Worm (Caenorhabditis elegans): ENCODE measurements around the gene clec-262.

Gene clec-262

ce11 chrV:20269661-20270137 lies 41.9 kb upstream of the clec-262 start, which contains the start of the genes prmt-1 and cdkr-3 (continued):
- no peak for TF ChIP-seq C04F5.9 (tag; optimal IDR thresholded peaks at IDR 0.05)
- TF ChIP-seq lin-39 (tag; optimal IDR thresholded peaks at IDR 0.05): no peak
- TF ChIP-seq unc-62 (GFP tag; optimal IDR thresholded peaks at IDR 0.05): no peak
- TF ChIP-seq fos-1 (tag; optimal IDR thresholded peaks at IDR 0.05): no peak
- peak; percentile 35 for TF ChIP-seq unc-130 (tag; optimal IDR thresholded peaks at IDR 0.05)
- TF ChIP-seq ztf-4 (tag; optimal IDR thresholded peaks at IDR 0.05): no peak
- TF ChIP-seq F16B12.6 (tag; optimal IDR thresholded peaks at IDR 0.05): peak; percentile 32
- no peak for TF ChIP-seq ceh-8 (GFP tag; optimal IDR thresholded peaks at IDR 0.05)
- TF ChIP-seq ztf-11 (tag; optimal IDR thresholded peaks at IDR 0.05): no peak
- peak; percentile 30 for TF ChIP-seq swsn-7 (tag; optimal IDR thresholded peaks at IDR 0.05)
- TF ChIP-seq fkh-4 (tag; optimal IDR thresholded peaks at IDR 0.05; ENCODE audit: borderline replicate concordance): no peak
- TF ChIP-seq nhr-12 (tag; optimal IDR thresholded peaks at IDR 0.05): no peak
- TF ChIP-seq zag-1 (tag; optimal IDR thresholded peaks at IDR 0.05): no peak
- no peak for TF ChIP-seq sptf-1 (tag; optimal IDR thresholded peaks at IDR 0.05)
- TF ChIP-seq ceh-82 (tag; optimal IDR thresholded peaks at IDR 0.05): peak; percentile 13 to 59 (median 52)
- TF ChIP-seq pax-3 (tag; optimal IDR thresholded peaks at IDR 0.05): no peak
- TF ChIP-seq nhr-90 (tag; optimal IDR thresholded peaks at IDR 0.05; ENCODE audit: poor library complexity): no peak
- no peak for TF ChIP-seq pqm-1 (tag; optimal IDR thresholded peaks at IDR 0.05)
- no peak for TF ChIP-seq nhr-76 (tag; optimal IDR thresholded peaks at IDR 0.05)
- peak; percentile 84 for TF ChIP-seq xbp-1 (tag; optimal IDR thresholded peaks at IDR 0.05)
- TF ChIP-seq snpc-4 (tag; optimal IDR thresholded peaks at IDR 0.05): peak; percentile 4
- TF ChIP-seq nhr-20 (tag; optimal IDR thresholded peaks at IDR 0.05): no peak
- TF ChIP-seq vab-15 (tag; optimal IDR thresholded peaks at IDR 0.05): no peak
- TF ChIP-seq unc-30 (tag; optimal IDR thresholded peaks at IDR 0.05): no peak
- TF ChIP-seq isw-1 (GFP tag; IDR thresholded peaks at IDR 0.05): peak; percentile 10; the same call in 1 of the 2 replicates
- no peak for TF ChIP-seq lir-3 (tag; optimal IDR thresholded peaks at IDR 0.05; ENCODE audit: poor library complexity)
- no peak for TF ChIP-seq ets-5 (GFP tag; IDR thresholded peaks at IDR 0.05)
- TF ChIP-seq hpl-2 (GFP tag; optimal IDR thresholded peaks at IDR 0.05): no peak
- TF ChIP-seq ces-1 (GFP tag; optimal IDR thresholded peaks at IDR 0.05): no peak
- TF ChIP-seq egl-27 (tag; optimal IDR thresholded peaks at IDR 0.05): no peak
- TF ChIP-seq lin-14 (GFP tag; optimal IDR thresholded peaks at IDR 0.05): no peak
- no peak for TF ChIP-seq ceh-88 (GFP tag; IDR thresholded peaks at IDR 0.05)
- no peak for TF ChIP-seq mdl-1 (tag; optimal IDR thresholded peaks at IDR 0.05)
- TF ChIP-seq snu-23 (GFP tag; optimal IDR thresholded peaks at IDR 0.05): peak; percentile 60
- TF ChIP-seq C16A3.4 (tag; optimal IDR thresholded peaks at IDR 0.05): peak; percentile 45
- TF ChIP-seq lsy-2 (tag; optimal IDR thresholded peaks at IDR 0.05): peak; percentile 42 to 82
- no peak for TF ChIP-seq sup-37 (GFP tag; optimal IDR thresholded peaks at IDR 0.05)
- TF ChIP-seq ama-1 (optimal IDR thresholded peaks at IDR 0.05): no peak
- TF ChIP-seq aly-2 (tag; optimal IDR thresholded peaks at IDR 0.05): no peak
- no peak for TF ChIP-seq aha-1 (tag; optimal IDR thresholded peaks at IDR 0.05)
- no peak for TF ChIP-seq ceh-63 (GFP tag; optimal IDR thresholded peaks at IDR 0.05)
- TF ChIP-seq blmp-1 (tag; optimal IDR thresholded peaks at IDR 0.05): peak; percentile 80
- no peak for TF ChIP-seq mef-2 (tag; optimal IDR thresholded peaks at IDR 0.05)
- no peak for TF ChIP-seq nhr-19 (GFP tag; conservative IDR thresholded peaks at IDR 0.05)

ce11 chrV:20276923-20277322 lies 34.7 kb upstream of the clec-262 start:
- no peak for TF ChIP-seq egl-13 (tag; optimal IDR thresholded peaks at IDR 0.05)
- TF ChIP-seq nhr-19 (GFP tag; conservative IDR thresholded peaks at IDR 0.05): no peak
- TF ChIP-seq aha-1 (tag; optimal IDR thresholded peaks at IDR 0.05): no peak
- no peak for TF ChIP-seq hlh-4 (tag; optimal IDR thresholded peaks at IDR 0.05)
- TF ChIP-seq zip-4 (GFP tag; optimal IDR thresholded peaks at IDR 0.05): no peak
- TF ChIP-seq ceh-8 (GFP tag; optimal IDR thresholded peaks at IDR 0.05): no peak
- TF ChIP-seq lir-3 (tag; optimal IDR thresholded peaks at IDR 0.05; ENCODE audit: poor library complexity): no peak
- no peak for TF ChIP-seq lin-39 (tag; optimal IDR thresholded peaks at IDR 0.05)
- no peak for TF ChIP-seq fkh-10 (GFP tag; optimal IDR thresholded peaks at IDR 0.05)
- no peak for TF ChIP-seq C04F5.9 (tag; optimal IDR thresholded peaks at IDR 0.05)
- TF ChIP-seq nhr-20 (tag; optimal IDR thresholded peaks at IDR 0.05): no peak
- TF ChIP-seq blmp-1 (tag; optimal IDR thresholded peaks at IDR 0.05): no peak
- no peak for TF ChIP-seq hlh-17 (GFP tag; optimal IDR thresholded peaks at IDR 0.05; ENCODE audit: borderline replicate concordance)
- TF ChIP-seq lin-13 (GFP tag; optimal IDR thresholded peaks at IDR 0.05): no peak
